Worm (Caenorhabditis elegans) whole organism, L1 larva: ENCODE data around the gene F02E11.4.

Experiments
- alr-1 ChIP-seq: fragments of 200-800 bp; sonication (Bioruptor generic); optimal IDR thresholded peaks from 2 replicates; lab custom pipeline; 2018; ENCODE audit warnings: borderline replicate concordance, mild to moderate bottlenecking, missing genetic modification characterization, missing compliant biosample characterization
- ceh-82 ChIP-seq, 3 experiments: fragments of 150-350 bp in 1 of 3; sonication (generic microtip) in 2 of 3; optimal IDR thresholded peaks; 2 replicates each; lab custom pipeline; 2014 to 2017; ENCODE audit warnings: missing biosample characterization in 3 of 3, missing genetic modification characterization in 3 of 3
- lin-39 ChIP-seq: fragments of 150-350 bp; optimal IDR thresholded peaks from 2 replicates; lab custom pipeline; 2014; ENCODE audit warnings: missing biosample characterization, missing genetic modification reagents, missing genetic modification characterization
- mdl-1 ChIP-seq, 2 experiments: fragments of 150-350 bp; optimal IDR thresholded peaks; 2 replicates each; lab custom pipeline; 2014 to 2017; ENCODE audit warnings: missing biosample characterization in 2 of 2, missing genetic modification characterization in 2 of 2, inconsistent platforms in 1 of 2
- nhr-11 ChIP-seq: fragments of 150-350 bp; optimal IDR thresholded peaks from 2 replicates; lab custom pipeline; 2014; ENCODE audit warnings: missing biosample characterization, missing genetic modification characterization
- nhr-28 ChIP-seq: fragments of 150-350 bp; optimal IDR thresholded peaks from 2 replicates; lab custom pipeline; 2014; ENCODE audit warnings: missing biosample characterization, missing genetic modification characterization
- nhr-71 ChIP-seq: sonication (generic microtip); optimal IDR thresholded peaks from 2 replicates; lab custom pipeline; 2016; ENCODE audit warnings: mild to moderate bottlenecking, missing genetic modification characterization, moderate library complexity, missing compliant biosample characterization
- nhr-77 ChIP-seq: fragments of 150-350 bp; optimal IDR thresholded peaks from 2 replicates; lab custom pipeline; 2014; ENCODE audit warnings: missing biosample characterization, missing genetic modification characterization
- nhr-90 ChIP-seq: sonication (generic microtip); optimal IDR thresholded peaks from 2 replicates; lab custom pipeline; 2016; ENCODE audit warnings: mild to moderate bottlenecking, missing genetic modification characterization, missing compliant biosample characterization; ENCODE audit not compliant: poor library complexity
- snpc-4 ChIP-seq: fragments of 150-350 bp; optimal IDR thresholded peaks from 2 replicates; lab custom pipeline; 2014; ENCODE audit warnings: missing biosample characterization, missing genetic modification characterization
- unc-62 ChIP-seq: fragments of 150-350 bp; optimal IDR thresholded peaks from 2 replicates; lab custom pipeline; 2014; ENCODE audit warnings: missing biosample characterization, missing genetic modification reagents, missing genetic modification characterization
- zag-1 ChIP-seq: fragments of 150-350 bp; optimal IDR thresholded peaks from 2 replicates; lab custom pipeline; 2014; ENCODE audit warnings: missing biosample characterization, missing genetic modification characterization

ce11 chrII:3274923-3275322 lies 2.7 kb downstream of the F02E11.4 start, which contains the start of gene F02E11.3:
- TF ChIP-seq unc-62 (GFP tag; lab: Kevin White, UChicago) = no peak
- no peak for TF ChIP-seq snpc-4 (tag; lab: Kevin White, UChicago)
- TF ChIP-seq mdl-1 (tag; optimal IDR thresholded peaks at IDR 0.05; lab: Kevin White, UChicago) = no peak
- TF ChIP-seq ceh-82 (tag; optimal IDR thresholded peaks at IDR 0.05; lab: Kevin White, UChicago) = no peak
- no peak for TF ChIP-seq alr-1 (tag; lab: Kevin White, UChicago)
- no peak for TF ChIP-seq lin-39 (tag; lab: Kevin White, UChicago)
- no peak for TF ChIP-seq nhr-90 (tag; lab: Kevin White, UChicago)
- no peak for TF ChIP-seq nhr-71
- no peak for TF ChIP-seq nhr-28 (tag; lab: Kevin White, UChicago)
- no peak for TF ChIP-seq nhr-77 (tag; lab: Kevin White, UChicago)
- no peak for TF ChIP-seq zag-1 (tag; lab: Kevin White, UChicago)
- TF ChIP-seq nhr-11 (tag; lab: Kevin White, UChicago) = no peak
